Fruit fly (Drosophila melanogaster): ENCODE results near the gene CG14423.

DNA sequence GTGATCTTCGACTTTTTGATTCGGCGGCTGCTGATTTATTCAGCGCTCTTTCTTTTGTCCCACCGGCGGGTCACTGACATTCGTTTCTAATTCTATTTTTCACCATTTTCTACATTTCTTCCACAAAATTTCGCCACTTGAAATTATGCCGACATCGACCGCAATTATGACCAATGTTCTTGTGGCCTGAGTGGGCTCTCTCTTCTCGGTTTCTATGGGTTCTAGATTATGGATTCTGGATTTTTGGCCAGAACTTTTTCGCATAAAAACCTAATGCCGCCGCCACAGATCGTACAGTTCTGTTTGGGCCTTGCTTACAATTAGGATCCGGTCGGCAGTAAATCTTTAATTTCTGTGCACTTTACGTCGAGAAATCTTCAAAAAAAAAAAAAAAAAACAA is 8.5 kb upstream of the CG14423 start, which contains the start of gene CG3598:
- TF ChIP-seq kay (GFP tag; ENCODE audit: borderline replicate concordance) (no peak), Clk (GFP tag; optimal IDR thresholded peaks at IDR 0.05) (no peak), tj (GFP tag; optimal IDR thresholded peaks at IDR 0.05) (no peak), Mnt (GFP tag; optimal IDR thresholded peaks at IDR 0.05) (no peak), Hr96 (GFP tag; optimal IDR thresholded peaks at IDR 0.05) (no peak), CG5204 (GFP tag; optimal IDR thresholded peaks at IDR 0.05) (no peak)
